Worm (Caenorhabditis elegans) whole organism, L2 larva: Measurements from ENCODE around the gene F45G2.7.

Experiments used
- nhr-10 ChIP-seq: sonication (generic microtip); optimal IDR thresholded peaks from 2 replicates; lab custom pipeline; 2017; ENCODE audit warnings: missing biosample characterization, missing genetic modification characterization
- nhr-11 ChIP-seq: fragments of 150-350 bp; optimal IDR thresholded peaks from 2 replicates; lab custom pipeline; 2014; ENCODE audit warnings: missing biosample characterization, missing genetic modification characterization
- snpc-4 ChIP-seq: fragments of 150-350 bp; optimal IDR thresholded peaks from 2 replicates; lab custom pipeline; 2014; ENCODE audit warnings: missing biosample characterization, missing genetic modification characterization
- ztf-1 ChIP-seq: fragments of 200-800 bp; sonication (Bioruptor generic); conservative IDR thresholded peaks from 2 replicates; pipeline ENCODE4 v1.3.6; 2022; ENCODE audit warnings: missing genetic modification characterization, missing compliant biosample characterization

DNA sequence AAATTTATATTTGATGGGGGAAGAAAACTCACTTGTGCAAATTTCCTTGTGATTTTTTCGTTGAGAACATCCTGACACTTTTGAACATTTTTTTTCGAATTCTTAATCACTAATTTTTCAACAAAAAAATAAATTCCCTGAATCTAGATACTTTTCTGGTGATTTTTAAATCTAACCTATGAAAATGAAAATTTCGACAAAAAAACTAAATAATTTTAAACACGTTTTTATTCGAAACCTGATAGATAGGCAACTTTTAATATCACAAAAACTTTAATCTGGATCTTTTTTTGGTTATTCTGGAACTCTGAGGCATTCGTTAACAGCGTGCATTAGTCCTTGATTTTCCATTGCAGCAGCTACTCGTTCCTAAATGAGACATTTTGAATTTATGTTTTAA, 2.5 kb upstream of the F45G2.7 start, which contains the start of gene F45G2.9:
- TF ChIP-seq nhr-10 (tag; lab: Kevin White, UChicago) (no peak), nhr-11 (no peak), snpc-4 (tag; lab: Kevin White, UChicago) (no peak), ztf-1 (GFP tag; lab: Robert Waterston, UW) (no peak)
